Worm (Caenorhabditis elegans) whole organism, L4 larva: ENCODE measurements around the gene ndub-11.

Experiments
- ama-1 ChIP-seq: fragments of 150-350 bp; optimal IDR thresholded peaks from 2 replicates; lab custom pipeline; 2014; ENCODE audit warnings: inconsistent platforms, mixed read lengths
- gei-8 ChIP-seq: fragments of 200-800 bp; sonication (Bioruptor generic); optimal IDR thresholded peaks from 2 replicates; lab custom pipeline; 2018; ENCODE audit warnings: mild to moderate bottlenecking, missing genetic modification characterization, missing compliant biosample characterization
- hlh-30 ChIP-seq: sonication (generic microtip); optimal IDR thresholded peaks from 2 replicates; lab custom pipeline; 2017; ENCODE audit warnings: antibody characterized with exemption, mild to moderate bottlenecking, missing genetic modification characterization, missing compliant biosample characterization; ENCODE audit not compliant: insufficient read depth
- hmg-1.1 ChIP-seq: fragments of 200-800 bp; sonication (Bioruptor generic); IDR thresholded peaks from 2 replicates; pipeline ENCODE4 v1.3.6; 2022; ENCODE audit warnings: missing genetic modification reagents, missing genetic modification characterization, missing compliant biosample characterization
- lin-38 ChIP-seq: fragments of 200-800 bp; sonication (Bioruptor generic); IDR thresholded peaks from 2 replicates; pipeline ENCODE4 v1.3.6; 2022; ENCODE audit warnings: missing genetic modification reagents, missing genetic modification characterization, missing compliant biosample characterization
- mdl-1 ChIP-seq, 2 experiments: fragments of 150-350 bp in 1 of 2; sonication (generic microtip) in 1 of 2; optimal IDR thresholded peaks; 2 replicates each; lab custom pipeline; 2014 to 2017; ENCODE audit warnings: missing biosample characterization in 2 of 2, missing genetic modification characterization in 2 of 2
- nhr-102 ChIP-seq: sonication (generic microtip); optimal IDR thresholded peaks from 2 replicates; lab custom pipeline; 2016; ENCODE audit warnings: mild to moderate bottlenecking, missing genetic modification characterization, moderate library complexity, missing compliant biosample characterization
- nhr-28 ChIP-seq: fragments of 150-350 bp; optimal IDR thresholded peaks from 2 replicates; lab custom pipeline; 2014; ENCODE audit warnings: missing biosample characterization, missing genetic modification characterization
- sdz-12 ChIP-seq: fragments of 200-800 bp; sonication (Bioruptor generic); optimal IDR thresholded peaks from 2 replicates; lab custom pipeline; 2018; ENCODE audit warnings: mild to moderate bottlenecking, missing genetic modification characterization, missing compliant biosample characterization
- skn-1 ChIP-seq: fragments of 150-350 bp; optimal IDR thresholded peaks from 2 replicates; lab custom pipeline; 2014; ENCODE audit warnings: missing biosample characterization, missing genetic modification characterization
- unc-39 ChIP-seq: sonication (generic microtip); optimal IDR thresholded peaks from 2 replicates; lab custom pipeline; 2017; ENCODE audit warnings: missing biosample characterization, missing genetic modification characterization
- ztf-11 ChIP-seq: fragments of 150-350 bp; optimal IDR thresholded peaks from 2 replicates; lab custom pipeline; 2014; ENCODE audit warnings: missing biosample characterization, missing genetic modification characterization

- TF ChIP-seq skn-1, result no peak
- no peak for TF ChIP-seq ztf-11 (tag; lab: Kevin White, UChicago)
- peak; percentile 75 for TF ChIP-seq ama-1 (lab: Kevin White, UChicago)
- no peak for TF ChIP-seq hmg-1.1 (GFP tag; lab: Robert Waterston, UW)
- no peak for TF ChIP-seq nhr-102
- TF ChIP-seq unc-39 (tag; lab: Kevin White, UChicago), result no peak
- TF ChIP-seq mdl-1 (tag; optimal IDR thresholded peaks at IDR 0.05; lab: Kevin White, UChicago), result peak in 1 of 2 experiments; percentile 77
- TF ChIP-seq nhr-28 (tag; lab: Kevin White, UChicago), result peak; percentile 32
- no peak for TF ChIP-seq sdz-12 (GFP tag; lab: Kevin White, UChicago)
- TF ChIP-seq gei-8 (GFP tag; lab: Kevin White, UChicago), result no peak
- TF ChIP-seq hlh-30 (tag; lab: Kevin White, UChicago), result peak; percentile 82
- peak; percentile 91 for TF ChIP-seq lin-38 (GFP tag; lab: Robert Waterston, UW)
Observed at ce11 chrIV:8136005-8136512, 6.0 kb upstream of the ndub-11 start, which contains the start of the genes isp-1 and islo-1.
